Fruit fly (Drosophila melanogaster): ENCODE measurements around the gene TAF1B.
A peak's percentile ranks its signal among the peaks of the same experiment; 100 is the strongest.

The TAF1B gene

DNA sequence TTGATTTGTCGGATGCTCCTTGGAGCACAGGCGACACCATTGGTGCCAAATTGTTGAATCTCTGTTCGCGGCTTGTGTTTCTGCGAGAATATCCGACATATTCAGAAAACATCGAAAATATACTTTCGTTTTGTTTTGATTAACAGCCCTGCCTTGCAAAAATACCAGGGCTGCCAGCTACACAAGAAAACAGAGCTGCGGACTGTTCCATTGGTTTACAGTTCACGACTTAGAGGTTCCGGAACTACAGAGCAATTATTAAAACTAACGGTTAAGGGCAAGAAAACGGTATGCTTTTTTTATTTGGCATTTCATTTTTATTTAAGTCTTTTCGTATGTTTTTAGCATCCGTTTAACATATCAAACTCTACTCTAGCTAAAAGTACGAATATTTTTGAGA is 17.2 kb upstream of the TAF1B start, which contains the start of gene CG6254 (continued):
- TF ChIP-seq crc (GFP tag; optimal IDR thresholded peaks at IDR 0.05) (no peak), CG12744 (GFP tag; optimal IDR thresholded peaks at IDR 0.05) (peak; percentile 48), Asciz (GFP tag; optimal IDR thresholded peaks at IDR 0.05) (no peak), sob (GFP tag; IDR thresholded peaks at IDR 0.05) (peak; percentile 63), CG30020 (tag; optimal IDR thresholded peaks at IDR 0.05) (peak; percentile 54), CG9876 (GFP tag; optimal IDR thresholded peaks at IDR 0.05) (peak; percentile 16), prd (optimal IDR thresholded peaks at IDR 0.05) (no peak), prd (GFP tag; IDR thresholded peaks at IDR 0.05) (0 out of 3 replicates have a peak, but pooled peaks have one; percentile 37), CG10462 (GFP tag; optimal IDR thresholded peaks at IDR 0.05) (peak; percentile 14), BEAF-32 (GFP tag; optimal IDR thresholded peaks at IDR 0.05) (peak; percentile 27), MTF-1 (GFP tag; optimal IDR thresholded peaks at IDR 0.05; ENCODE audit: borderline replicate concordance) (no peak), CG11247 (GFP tag; IDR thresholded peaks at IDR 0.05) (peak; percentile 53; the same call in 1 of the 2 replicates), CkIIα-i1 (GFP tag; IDR thresholded peaks at IDR 0.05) (no peak), zf30C (GFP tag; optimal IDR thresholded peaks at IDR 0.05) (no peak), CG9932 (GFP tag; IDR thresholded peaks at IDR 0.05) (peak; percentile 76), CG17359 (tag; optimal IDR thresholded peaks at IDR 0.05) (no peak), CG1647 (GFP tag; optimal IDR thresholded peaks at IDR 0.05) (no peak), CG12769 (tag; optimal IDR thresholded peaks at IDR 0.05) (no peak), pan (optimal IDR thresholded peaks at IDR 0.05) (no peak), pan (GFP tag; optimal IDR thresholded peaks at IDR 0.05 in 1 of 2, IDR thresholded peaks at IDR 0.05 in 1 of 2) (peak in 1 of 2 experiments; percentile 22), her (GFP tag; optimal IDR thresholded peaks at IDR 0.05) (peak; percentile 33), Dll (GFP tag; IDR thresholded peaks at IDR 0.05; ENCODE audit: partially characterized antibody) (0 out of 4 replicates have a peak, but pooled peaks have one; percentile 32), CG2875 (GFP tag; optimal IDR thresholded peaks at IDR 0.05) (no peak), CG4854 (GFP tag; optimal IDR thresholded peaks at IDR 0.05) (peak; percentile 15), CG8290 (GFP tag; optimal IDR thresholded peaks at IDR 0.05) (no peak), CG8290 (tag; optimal IDR thresholded peaks at IDR 0.05) (no peak), inv (GFP tag; IDR thresholded peaks at IDR 0.05; ENCODE audit: partially characterized antibody) (peak; percentile 28; the same call in 1 of the 2 replicates), Optix (GFP tag; IDR thresholded peaks at IDR 0.05) (no peak), Spps (tag; optimal IDR thresholded peaks at IDR 0.05) (no peak), p53 (GFP tag; optimal IDR thresholded peaks at IDR 0.05) (no peak), ase (GFP tag; IDR thresholded peaks at IDR 0.05) (peak; percentile 50; the same call in 1 of the 3 replicates), Bteb2 (GFP tag; optimal IDR thresholded peaks at IDR 0.05) (peak; percentile 36), schlank (tag; optimal IDR thresholded peaks at IDR 0.05) (no peak), CG16815 (GFP tag; optimal IDR thresholded peaks at IDR 0.05) (no peak), ewg (GFP tag; optimal IDR thresholded peaks at IDR 0.05) (no peak), Jarid2 (GFP tag; optimal IDR thresholded peaks at IDR 0.05) (no peak), CG12391 (tag; optimal IDR thresholded peaks at IDR 0.05) (peak; percentile 45), vfl (GFP tag; optimal IDR thresholded peaks at IDR 0.05) (peak; percentile 25), row (GFP tag; IDR thresholded peaks at IDR 0.05) (peak; percentile 90), CG6854 (GFP tag; optimal IDR thresholded peaks at IDR 0.05) (no peak), Antp (GFP tag; optimal IDR thresholded peaks at IDR 0.05) (peak; percentile 52), ssp (GFP tag; IDR thresholded peaks at IDR 0.05) (no peak), odd (GFP tag; optimal IDR thresholded peaks at IDR 0.05) (no peak), nerfin-2 (GFP tag; IDR thresholded peaks at IDR 0.05; ENCODE audit: partially characterized antibody) (no peak), CG2678 (tag; optimal IDR thresholded peaks at IDR 0.05) (no peak), ash1 (GFP tag; optimal IDR thresholded peaks at IDR 0.05) (no peak), CG11696 (GFP tag; IDR thresholded peaks at IDR 0.05) (no peak), CG7372 (GFP tag; IDR thresholded peaks at IDR 0.05) (peak; percentile 35; the same call in 1 of the 2 replicates), Ets97D (GFP tag; optimal IDR thresholded peaks at IDR 0.05) (no peak), CG2202 (tag; optimal IDR thresholded peaks at IDR 0.05) (no peak), kay (GFP tag; optimal IDR thresholded peaks at IDR 0.05) (no peak), insv (GFP tag; optimal IDR thresholded peaks at IDR 0.05) (no peak)
